Worm (Caenorhabditis elegans) whole organism, L1 larva: ENCODE data around the gene gly-14.

ENCODE experiments used
- C04F5.9 ChIP-seq: sonication (generic microtip); optimal IDR thresholded peaks from 2 replicates; lab custom pipeline; 2016; ENCODE audit warnings: missing genetic modification characterization, missing compliant biosample characterization
- F16B12.6 ChIP-seq: fragments of 150-350 bp; optimal IDR thresholded peaks from 2 replicates; lab custom pipeline; 2014; ENCODE audit warnings: missing biosample characterization, missing genetic modification characterization
- Y116A8C.19 ChIP-seq: sonication (generic microtip); optimal IDR thresholded peaks from 2 replicates; lab custom pipeline; 2016; ENCODE audit warnings: missing compliant biosample characterization, missing genetic modification characterization, borderline replicate concordance
- aha-1 ChIP-seq: fragments of 150-350 bp; optimal IDR thresholded peaks from 2 replicates; lab custom pipeline; 2014; ENCODE audit warnings: missing biosample characterization, missing genetic modification characterization
- ama-1 ChIP-seq: fragments of 150-350 bp; optimal IDR thresholded peaks from 2 replicates; lab custom pipeline; 2014
- blmp-1 ChIP-seq: fragments of 150-350 bp; optimal IDR thresholded peaks from 2 replicates; lab custom pipeline; 2014; ENCODE audit warnings: missing biosample characterization, missing genetic modification characterization
- ceh-63 ChIP-seq: fragments of 200-800 bp; sonication (Bioruptor generic); optimal IDR thresholded peaks from 2 replicates; lab custom pipeline; 2018; ENCODE audit warnings: mild to moderate bottlenecking, missing genetic modification characterization, missing compliant biosample characterization
- ceh-8 ChIP-seq: fragments of 200-800 bp; sonication (Bioruptor generic); optimal IDR thresholded peaks from 2 replicates; lab custom pipeline; 2018; ENCODE audit warnings: mild to moderate bottlenecking, missing genetic modification characterization, moderate library complexity, missing compliant biosample characterization
- ceh-88 ChIP-seq: fragments of 200-800 bp; sonication (Bioruptor generic); IDR thresholded peaks from 2 replicates; pipeline ENCODE4 v1.3.6; 2022; ENCODE audit warnings: missing genetic modification characterization, missing compliant biosample characterization
- ceh-90 ChIP-seq: sonication (generic microtip); optimal IDR thresholded peaks from 2 replicates; lab custom pipeline; 2016; ENCODE audit warnings: missing genetic modification characterization, missing compliant biosample characterization
- ces-1 ChIP-seq: fragments of 150-350 bp; optimal IDR thresholded peaks from 2 replicates; lab custom pipeline; 2014; ENCODE audit warnings: missing biosample characterization, missing genetic modification reagents, missing genetic modification characterization
- dpl-1 ChIP-seq, 3 experiments: fragments of 150-350 bp in 2 of 3; sonication (generic microtip) in 1 of 3; optimal IDR thresholded peaks; 2 replicates each; lab custom pipeline; 2014 to 2017; ENCODE audit warnings: missing biosample characterization in 3 of 3, missing genetic modification characterization in 3 of 3, missing genetic modification reagents in 3 of 3
- dsc-1 ChIP-seq: sonication (generic microtip); optimal IDR thresholded peaks from 2 replicates; lab custom pipeline; 2016; ENCODE audit warnings: mild to moderate bottlenecking, missing genetic modification characterization, missing compliant biosample characterization
- efl-1 ChIP-seq, 4 experiments: fragments of 150-350 bp; optimal IDR thresholded peaks in 3 of 4; peaks in 1 of 4; 1 replicate in 1 of 4; 2 replicates in 3 of 4; lab custom pipeline; 2014; ENCODE audit warnings: missing biosample characterization in 2 of 4, missing genetic modification characterization in 2 of 4, missing genetic modification reagents in 2 of 4
- egl-13 ChIP-seq: sonication (generic microtip); optimal IDR thresholded peaks from 2 replicates; lab custom pipeline; 2016; ENCODE audit warnings: missing genotype, missing genetic modification reagents, missing genetic modification characterization, missing compliant biosample characterization
- egl-27 ChIP-seq, 2 experiments: fragments of 150-350 bp in 1 of 2; sonication (generic microtip); optimal IDR thresholded peaks; 3 replicates each; lab custom pipeline; 2017 to 2018; ENCODE audit warnings: missing biosample characterization in 2 of 2, missing genetic modification characterization in 2 of 2, missing genetic modification reagents in 2 of 2
- ets-5 ChIP-seq: fragments of 200-800 bp; sonication (Bioruptor generic); IDR thresholded peaks from 2 replicates; pipeline ENCODE4 v1.3.6; 2022; ENCODE audit warnings: missing genetic modification characterization, missing compliant biosample characterization
- fkh-10 ChIP-seq: sonication (generic microtip); optimal IDR thresholded peaks from 2 replicates; lab custom pipeline; 2017; ENCODE audit warnings: missing biosample characterization, missing genetic modification reagents, missing genetic modification characterization
- fkh-8 ChIP-seq: sonication (generic microtip); optimal IDR thresholded peaks from 2 replicates; lab custom pipeline; 2016; ENCODE audit warnings: mild to moderate bottlenecking, missing genetic modification characterization, missing compliant biosample characterization
- fos-1 ChIP-seq: fragments of 150-350 bp; optimal IDR thresholded peaks from 2 replicates; lab custom pipeline; 2014; ENCODE audit warnings: missing biosample characterization, missing genetic modification characterization
- hlh-17 ChIP-seq: fragments of 200-800 bp; sonication (Bioruptor generic); optimal IDR thresholded peaks from 2 replicates; lab custom pipeline; 2018; ENCODE audit warnings: missing genetic modification characterization, mild to moderate bottlenecking, missing compliant biosample characterization, moderate library complexity, borderline replicate concordance
- hlh-4 ChIP-seq: sonication (generic microtip); optimal IDR thresholded peaks from 2 replicates; lab custom pipeline; 2016; ENCODE audit warnings: mild to moderate bottlenecking, missing genetic modification characterization, missing compliant biosample characterization
- irx-1 ChIP-seq: sonication (generic microtip); optimal IDR thresholded peaks from 2 replicates; lab custom pipeline; 2016; ENCODE audit warnings: missing genetic modification characterization, missing compliant biosample characterization
- isw-1 ChIP-seq: fragments of 200-800 bp; sonication (Bioruptor generic); IDR thresholded peaks from 2 replicates; pipeline ENCODE4 v1.3.6; 2022; ENCODE audit warnings: missing genetic modification characterization, missing compliant biosample characterization
- jun-1 ChIP-seq: fragments of 150-350 bp; optimal IDR thresholded peaks from 2 replicates; lab custom pipeline; 2014; ENCODE audit warnings: missing biosample characterization, missing genetic modification reagents, missing genetic modification characterization
- lin-35 ChIP-seq, 2 experiments: fragments of 150-350 bp; optimal IDR thresholded peaks; 2 replicates each; lab custom pipeline; 2014; ENCODE audit warnings: missing biosample characterization in 2 of 2, missing genetic modification characterization in 2 of 2, missing genetic modification reagents in 2 of 2
- lin-39 ChIP-seq: fragments of 150-350 bp; optimal IDR thresholded peaks from 2 replicates; lab custom pipeline; 2014; ENCODE audit warnings: missing biosample characterization, missing genetic modification reagents, missing genetic modification characterization
- lir-3 ChIP-seq: sonication (generic microtip); optimal IDR thresholded peaks from 2 replicates; lab custom pipeline; 2016; ENCODE audit warnings: mild to moderate bottlenecking, missing genetic modification characterization, moderate library complexity, missing compliant biosample characterization; ENCODE audit not compliant: poor library complexity
- mef-2 ChIP-seq: fragments of 150-350 bp; optimal IDR thresholded peaks from 2 replicates; lab custom pipeline; 2014; ENCODE audit warnings: missing biosample characterization, missing genetic modification characterization
- nhr-12 ChIP-seq: sonication (generic microtip); optimal IDR thresholded peaks from 2 replicates; lab custom pipeline; 2017; ENCODE audit warnings: missing biosample characterization, missing genetic modification characterization
- nhr-20 ChIP-seq: sonication (generic microtip); optimal IDR thresholded peaks from 2 replicates; lab custom pipeline; 2016; ENCODE audit warnings: mild to moderate bottlenecking, missing genetic modification characterization, missing compliant biosample characterization
- nhr-237 ChIP-seq: fragments of 150-350 bp; optimal IDR thresholded peaks from 2 replicates; lab custom pipeline; 2014; ENCODE audit warnings: missing biosample characterization, missing genetic modification characterization
- nhr-28 ChIP-seq: fragments of 150-350 bp; optimal IDR thresholded peaks from 2 replicates; lab custom pipeline; 2014; ENCODE audit warnings: missing biosample characterization, missing genetic modification characterization
- nhr-47 ChIP-seq: sonication (generic microtip); optimal IDR thresholded peaks from 2 replicates; lab custom pipeline; 2016; ENCODE audit warnings: mild to moderate bottlenecking, missing genetic modification characterization, moderate library complexity, missing compliant biosample characterization
- nhr-71 ChIP-seq: sonication (generic microtip); optimal IDR thresholded peaks from 2 replicates; lab custom pipeline; 2016; ENCODE audit warnings: mild to moderate bottlenecking, missing genetic modification characterization, moderate library complexity, missing compliant biosample characterization
- nhr-84 ChIP-seq: sonication (generic microtip); optimal IDR thresholded peaks from 2 replicates; lab custom pipeline; 2017; ENCODE audit warnings: missing biosample characterization, missing genetic modification characterization
- pag-3 ChIP-seq: sonication (generic microtip); optimal IDR thresholded peaks from 2 replicates; lab custom pipeline; 2017; ENCODE audit warnings: missing genetic modification characterization, mild to moderate bottlenecking, missing compliant biosample characterization, antibody characterized with exemption, borderline replicate concordance; ENCODE audit not compliant: insufficient read depth
- rnt-1 ChIP-seq: sonication (generic microtip); optimal IDR thresholded peaks from 2 replicates; lab custom pipeline; 2016; ENCODE audit warnings: mild to moderate bottlenecking, missing genetic modification characterization, moderate library complexity, missing compliant biosample characterization
- skn-1 ChIP-seq: fragments of 150-350 bp; optimal IDR thresholded peaks from 2 replicates; lab custom pipeline; 2014; ENCODE audit warnings: missing biosample characterization, missing genetic modification characterization
- snpc-4 ChIP-seq: fragments of 150-350 bp; optimal IDR thresholded peaks from 2 replicates; lab custom pipeline; 2014; ENCODE audit warnings: missing biosample characterization, missing genetic modification characterization
- sox-4 ChIP-seq: sonication (generic microtip); optimal IDR thresholded peaks from 2 replicates; lab custom pipeline; 2016; ENCODE audit warnings: missing genetic modification characterization, missing compliant biosample characterization
- sptf-1 ChIP-seq: fragments of 150-350 bp; optimal IDR thresholded peaks from 2 replicates; lab custom pipeline; 2014; ENCODE audit warnings: missing biosample characterization, missing genetic modification characterization
- sup-37 ChIP-seq: fragments of 200-800 bp; sonication (Bioruptor generic); optimal IDR thresholded peaks from 2 replicates; lab custom pipeline; 2018; ENCODE audit warnings: mild to moderate bottlenecking, missing genetic modification characterization, missing compliant biosample characterization
- swsn-7 ChIP-seq: sonication (generic microtip); optimal IDR thresholded peaks from 2 replicates; lab custom pipeline; 2016; ENCODE audit warnings: missing genetic modification characterization, missing compliant biosample characterization
- tbx-2 ChIP-seq: sonication (generic microtip); optimal IDR thresholded peaks from 2 replicates; lab custom pipeline; 2016; ENCODE audit warnings: missing genetic modification characterization, missing compliant biosample characterization
- unc-30 ChIP-seq: sonication (generic microtip); optimal IDR thresholded peaks from 2 replicates; lab custom pipeline; 2017; ENCODE audit warnings: missing biosample characterization, missing genetic modification characterization
- unc-62 ChIP-seq: fragments of 150-350 bp; optimal IDR thresholded peaks from 2 replicates; lab custom pipeline; 2014; ENCODE audit warnings: missing biosample characterization, missing genetic modification reagents, missing genetic modification characterization
- unc-86 ChIP-seq: sonication (generic microtip); optimal IDR thresholded peaks from 2 replicates; lab custom pipeline; 2016; ENCODE audit warnings: missing genetic modification characterization, missing compliant biosample characterization
- unc-98 ChIP-seq: fragments of 200-800 bp; sonication (Bioruptor generic); IDR thresholded peaks from 2 replicates; pipeline ENCODE4 v1.3.6; 2022; ENCODE audit warnings: missing genetic modification characterization, missing compliant biosample characterization
- zag-1 ChIP-seq: fragments of 150-350 bp; optimal IDR thresholded peaks from 2 replicates; lab custom pipeline; 2014; ENCODE audit warnings: missing biosample characterization, missing genetic modification characterization

The gly-14 gene

ce11 chrIII:3461403-3461802 is 31.6 kb downstream of the gly-14 start, which contains the start of gene pph-6:
Gene pph-6 (plus strand): TSS chrIII:3461703.
- no peak for TF ChIP-seq nhr-12
- TF ChIP-seq unc-98 (GFP tag; lab: Robert Waterston, UW) = no peak
- TF ChIP-seq efl-1 (optimal IDR thresholded peaks at IDR 0.05; lab: Kevin White, UChicago) = no peak
- peak in 1 of 2 experiments; percentile 82 for TF ChIP-seq efl-1 (GFP tag; optimal IDR thresholded peaks at IDR 0.05 in 1 of 2; lab: Kevin White, UChicago)

- TF ChIP-seq nhr-28 (tag; lab: Kevin White, UChicago) (peak; percentile 20), sptf-1 (no peak), ceh-88 (GFP tag; lab: Robert Waterston, UW) (peak; percentile 90), efl-1 (optimal IDR thresholded peaks at IDR 0.05; lab: Kevin White, UChicago) (peak; percentile 93 to 99), efl-1 (GFP tag; optimal IDR thresholded peaks at IDR 0.05 in 1 of 2; lab: Kevin White, UChicago) (peak; percentile 96 to 100), mef-2 (peak; percentile 81), Y116A8C.19 (tag; lab: Kevin White, UChicago) (no peak), irx-1 (tag; lab: Kevin White, UChicago) (peak; percentile 96), hlh-17 (no peak), tbx-2 (tag; lab: Kevin White, UChicago) (peak; percentile 97), swsn-7 (peak; percentile 97), nhr-237 (tag; lab: Kevin White, UChicago) (peak; percentile 60), aha-1 (peak; percentile 73), skn-1 (tag; lab: Kevin White, UChicago) (peak; percentile 91), fkh-10 (GFP tag; lab: Kevin White, UChicago) (peak; percentile 86), lin-39 (peak; percentile 97), C04F5.9 (tag; lab: Kevin White, UChicago) (peak; percentile 91), ceh-90 (peak; percentile 45), snpc-4 (peak; percentile 84), ceh-8 (peak; percentile 92), dsc-1 (tag; lab: Kevin White, UChicago) (peak; percentile 98), nhr-20 (tag; lab: Kevin White, UChicago) (peak; percentile 97), fos-1 (peak; percentile 79), dpl-1 (GFP tag; optimal IDR thresholded peaks at IDR 0.05; lab: Kevin White, UChicago) (peak; percentile 96 to 98 (median 97)), jun-1 (peak; percentile 95), isw-1 (peak; percentile 97), sox-4 (tag; lab: Kevin White, UChicago) (peak; percentile 85), unc-86 (tag; lab: Kevin White, UChicago) (peak; percentile 97), ama-1 (lab: Kevin White, UChicago) (peak; percentile 91), nhr-84 (tag; lab: Kevin White, UChicago) (no peak), sup-37 (GFP tag; lab: Kevin White, UChicago) (peak; percentile 92), rnt-1 (tag; lab: Kevin White, UChicago) (peak; percentile 97), zag-1 (tag; lab: Kevin White, UChicago) (peak; percentile 66), nhr-71 (tag; lab: Kevin White, UChicago) (peak; percentile 98), ceh-63 (peak; percentile 74), fkh-8 (tag; lab: Kevin White, UChicago) (peak; percentile 94), nhr-12 (peak; percentile 18), ets-5 (no peak), nhr-47 (tag; lab: Kevin White, UChicago) (peak; percentile 98), egl-27 (tag; optimal IDR thresholded peaks at IDR 0.05; lab: Kevin White, UChicago) (peak in 1 of 2 experiments; percentile 79), hlh-4 (tag; lab: Kevin White, UChicago) (no peak), F16B12.6 (tag; lab: Kevin White, UChicago) (peak; percentile 84), ces-1 (GFP tag; lab: Kevin White, UChicago) (no peak), lir-3 (tag; lab: Kevin White, UChicago) (no peak), egl-13 (peak; percentile 93), lin-35 (GFP tag; optimal IDR thresholded peaks at IDR 0.05; lab: Kevin White, UChicago) (peak; percentile 96 to 98), unc-30 (tag; lab: Kevin White, UChicago) (peak; percentile 64), unc-62 (GFP tag; lab: Kevin White, UChicago) (peak; percentile 71), pag-3 (no peak), blmp-1 (tag; lab: Kevin White, UChicago) (peak; percentile 70)
Measured at ce11 chrIII:3460061-3460460, 33.0 kb downstream of the gly-14 start, which contains the start of gene C34C12.8. Gene C34C12.8 (plus strand): TSS chrIII:3460406.
